Worm (Caenorhabditis elegans) whole organism, late embryonic: Measurements from ENCODE around the gene vps-35.

Experiments
- C08G9.2 ChIP-seq: sonication (generic microtip); optimal IDR thresholded peaks from 2 replicates; lab custom pipeline; 2016; ENCODE audit warnings: mild to moderate bottlenecking, missing genetic modification characterization, moderate library complexity, missing compliant biosample characterization
- C38D4.7 ChIP-seq: fragments of 200-800 bp; sonication (Bioruptor generic); optimal IDR thresholded peaks from 2 replicates; lab custom pipeline; 2018; ENCODE audit warnings: mild to moderate bottlenecking, missing genetic modification characterization, moderate library complexity, missing compliant biosample characterization
- F13H6.1 ChIP-seq: sonication (generic microtip); optimal IDR thresholded peaks from 2 replicates; lab custom pipeline; 2016; ENCODE audit warnings: missing genetic modification characterization, missing compliant biosample characterization
- T23F11.4 ChIP-seq: fragments of 200-800 bp; sonication (Bioruptor generic); optimal IDR thresholded peaks from 2 replicates; lab custom pipeline; 2018; ENCODE audit warnings: mild to moderate bottlenecking, missing genetic modification characterization, missing compliant biosample characterization
- ceh-18 ChIP-seq: sonication (generic microtip); optimal IDR thresholded peaks from 2 replicates; lab custom pipeline; 2016; ENCODE audit warnings: missing genetic modification characterization, missing compliant biosample characterization
- ceh-24 ChIP-seq: sonication (generic microtip); optimal IDR thresholded peaks from 2 replicates; lab custom pipeline; 2016; ENCODE audit warnings: mild to moderate bottlenecking, missing genetic modification characterization, missing compliant biosample characterization
- ceh-30 ChIP-seq: fragments of 150-350 bp; optimal IDR thresholded peaks from 2 replicates; lab custom pipeline; 2014; ENCODE audit warnings: missing biosample characterization, missing genetic modification characterization
- ceh-31 ChIP-seq: sonication (generic microtip); optimal IDR thresholded peaks from 2 replicates; lab custom pipeline; 2016; ENCODE audit warnings: missing genetic modification characterization, missing compliant biosample characterization
- ceh-34 ChIP-seq: sonication (generic microtip); optimal IDR thresholded peaks from 2 replicates; lab custom pipeline; 2016; ENCODE audit warnings: mild to moderate bottlenecking, missing genetic modification characterization, missing compliant biosample characterization
- ceh-45 ChIP-seq: fragments of 200-800 bp; sonication (Bioruptor generic); IDR thresholded peaks from 2 replicates; pipeline ENCODE4 v1.3.6; 2022; ENCODE audit warnings: missing genetic modification reagents, missing genetic modification characterization, missing compliant biosample characterization
- ceh-6 ChIP-seq: fragments of 200-800 bp; sonication (Bioruptor generic); optimal IDR thresholded peaks from 2 replicates; lab custom pipeline; 2018; ENCODE audit warnings: mild to moderate bottlenecking, missing genetic modification characterization, missing compliant biosample characterization
- ceh-9 ChIP-seq: sonication (generic microtip); optimal IDR thresholded peaks from 2 replicates; lab custom pipeline; 2016; ENCODE audit warnings: mild to moderate bottlenecking, missing genetic modification characterization, inconsistent platforms, missing compliant biosample characterization
- dmd-4 ChIP-seq: sonication (generic microtip); optimal IDR thresholded peaks from 2 replicates; lab custom pipeline; 2016; ENCODE audit warnings: borderline replicate concordance, missing genetic modification characterization, missing compliant biosample characterization
- dve-1 ChIP-seq: sonication (generic microtip); optimal IDR thresholded peaks from 2 replicates; lab custom pipeline; 2017; ENCODE audit warnings: antibody characterized with exemption, mild to moderate bottlenecking, missing genetic modification characterization, missing compliant biosample characterization
- elt-2 ChIP-seq: sonication (generic microtip); optimal IDR thresholded peaks from 2 replicates; lab custom pipeline; 2016; ENCODE audit warnings: missing genetic modification reagents, missing genetic modification characterization, missing compliant biosample characterization
- elt-4 ChIP-seq: sonication (generic microtip); optimal IDR thresholded peaks from 2 replicates; lab custom pipeline; 2016; ENCODE audit warnings: missing genetic modification characterization, missing compliant biosample characterization
- fax-1 ChIP-seq: sonication (generic microtip); optimal IDR thresholded peaks from 2 replicates; lab custom pipeline; 2016; ENCODE audit warnings: missing genotype, missing genetic modification characterization, missing compliant biosample characterization
- fkh-6 ChIP-seq: sonication (generic microtip); optimal IDR thresholded peaks from 2 replicates; lab custom pipeline; 2016; ENCODE audit warnings: missing genetic modification characterization, missing compliant biosample characterization
- hlh-13 ChIP-seq: fragments of 200-800 bp; sonication (Bioruptor generic); optimal IDR thresholded peaks from 2 replicates; lab custom pipeline; 2018; ENCODE audit warnings: mild to moderate bottlenecking, missing genetic modification characterization, missing compliant biosample characterization
- hlh-30 ChIP-seq: sonication (generic microtip); optimal IDR thresholded peaks from 2 replicates; lab custom pipeline; 2017; ENCODE audit warnings: antibody characterized with exemption, missing genetic modification characterization, missing compliant biosample characterization; ENCODE audit not compliant: insufficient read depth
- lim-6 ChIP-seq: sonication (generic microtip); optimal IDR thresholded peaks from 2 replicates; lab custom pipeline; 2016; ENCODE audit warnings: missing genetic modification characterization, missing compliant biosample characterization
- lin-11 ChIP-seq: fragments of 200-800 bp; sonication (Bioruptor generic); optimal IDR thresholded peaks from 2 replicates; lab custom pipeline; 2018; ENCODE audit warnings: mild to moderate bottlenecking, missing genetic modification characterization, missing compliant biosample characterization
- madf-2 ChIP-seq: sonication (generic microtip); optimal IDR thresholded peaks from 2 replicates; lab custom pipeline; 2017; ENCODE audit warnings: missing genetic modification characterization, missing compliant biosample characterization
- mec-3 ChIP-seq: sonication (generic microtip); optimal IDR thresholded peaks from 2 replicates; lab custom pipeline; 2016; ENCODE audit warnings: borderline replicate concordance, missing genetic modification characterization, missing compliant biosample characterization
- nhr-11 ChIP-seq: fragments of 150-350 bp; optimal IDR thresholded peaks from 2 replicates; lab custom pipeline; 2014; ENCODE audit warnings: missing biosample characterization, missing genetic modification characterization
- npax-4 ChIP-seq: sonication (generic microtip); optimal IDR thresholded peaks from 2 replicates; lab custom pipeline; 2016; ENCODE audit warnings: missing genetic modification characterization, missing compliant biosample characterization
- pag-3 ChIP-seq: sonication (generic microtip); optimal IDR thresholded peaks from 2 replicates; lab custom pipeline; 2016; ENCODE audit warnings: missing compliant biosample characterization, missing genetic modification characterization, borderline replicate concordance
- pqm-1 ChIP-seq: sonication (generic microtip); optimal IDR thresholded peaks from 2 replicates; lab custom pipeline; 2016; ENCODE audit warnings: missing genetic modification characterization, missing compliant biosample characterization
- sdc-2 ChIP-seq: sonication (generic microtip); optimal IDR thresholded peaks from 2 replicates; lab custom pipeline; 2016; ENCODE audit warnings: missing genotype, missing genetic modification characterization, missing compliant biosample characterization
- sox-2 ChIP-seq: fragments of 200-800 bp; sonication (Bioruptor generic); IDR thresholded peaks from 2 replicates; pipeline ENCODE4 v1.3.6; 2022; ENCODE audit warnings: missing genetic modification reagents, missing genetic modification characterization, missing compliant biosample characterization
- syd-9 ChIP-seq: sonication (generic microtip); optimal IDR thresholded peaks from 2 replicates; lab custom pipeline; 2016; ENCODE audit warnings: mild to moderate bottlenecking, missing genetic modification characterization, moderate library complexity, missing compliant biosample characterization
- tbx-7 ChIP-seq: sonication (generic microtip); optimal IDR thresholded peaks from 2 replicates; lab custom pipeline; 2016; ENCODE audit warnings: missing genotype, missing genetic modification characterization, missing compliant biosample characterization
- ttx-3 ChIP-seq: sonication (generic microtip); optimal IDR thresholded peaks from 2 replicates; lab custom pipeline; 2016; ENCODE audit warnings: missing genetic modification reagents, missing genetic modification characterization, missing compliant biosample characterization
- unc-3 ChIP-seq, 2 experiments: fragments of 200-800 bp in 1 of 2; sonication (Bioruptor generic) in 1 of 2; sonication (generic microtip) in 1 of 2; conservative IDR thresholded peaks in 1 of 2; optimal IDR thresholded peaks in 1 of 2; 2 replicates each; pipeline versions ENCODE4 v1.3.6 to Lab custom; 2016 to 2022; ENCODE audit warnings: missing compliant biosample characterization in 2 of 2, missing genetic modification characterization in 2 of 2, missing genetic modification reagents in 1 of 2
- unc-55 ChIP-seq: sonication (generic microtip); optimal IDR thresholded peaks from 2 replicates; lab custom pipeline; 2017; ENCODE audit warnings: missing biosample characterization, missing genetic modification reagents, missing genetic modification characterization
- unc-86 ChIP-seq: sonication (generic microtip); optimal IDR thresholded peaks from 2 replicates; lab custom pipeline; 2016; ENCODE audit warnings: missing genetic modification characterization, missing compliant biosample characterization
- zip-5 ChIP-seq: sonication (generic microtip); optimal IDR thresholded peaks from 2 replicates; lab custom pipeline; 2016; ENCODE audit warnings: missing genetic modification characterization, missing compliant biosample characterization

vps-35 gene

ce11 chrII:5889417-5890139 lies 18.0 kb upstream of the vps-35 start:
- TF ChIP-seq lim-6 (tag; lab: Kevin White, UChicago), result no peak
- no peak for TF ChIP-seq pqm-1 (tag; lab: Kevin White, UChicago)
- TF ChIP-seq F13H6.1 (tag; lab: Kevin White, UChicago), result no peak
- TF ChIP-seq dmd-4, result no peak
- no peak for TF ChIP-seq lin-11 (tag; lab: Kevin White, UChicago)
- no peak for TF ChIP-seq ceh-6 (GFP tag; lab: Kevin White, UChicago)
- no peak for TF ChIP-seq tbx-7 (tag; lab: Kevin White, UChicago)
- TF ChIP-seq fkh-6 (tag; lab: Kevin White, UChicago), result no peak
- TF ChIP-seq npax-4 (tag; lab: Kevin White, UChicago), result no peak
- no peak for TF ChIP-seq fax-1 (tag; lab: Kevin White, UChicago)
- TF ChIP-seq ceh-30 (tag; lab: Kevin White, UChicago), result no peak
- no peak for TF ChIP-seq unc-3 (GFP tag; conservative IDR thresholded peaks at IDR 0.05; lab: Robert Waterston, UW)
- no peak for TF ChIP-seq unc-3 (tag; optimal IDR thresholded peaks at IDR 0.05; lab: Kevin White, UChicago)
- no peak for TF ChIP-seq ceh-45 (GFP tag; lab: Robert Waterston, UW)
- no peak for TF ChIP-seq unc-55
- no peak for TF ChIP-seq madf-2 (tag; lab: Kevin White, UChicago)
- TF ChIP-seq T23F11.4 (GFP tag; lab: Kevin White, UChicago), result no peak
- TF ChIP-seq ttx-3 (tag; lab: Kevin White, UChicago), result no peak
- no peak for TF ChIP-seq ceh-31
- no peak for TF ChIP-seq hlh-13 (GFP tag; lab: Kevin White, UChicago)
- TF ChIP-seq ceh-24 (tag; lab: Kevin White, UChicago), result no peak
- TF ChIP-seq, all 69 proteins: peak for 0

- TF ChIP-seq ceh-30 (tag; lab: Kevin White, UChicago) (no peak), T23F11.4 (GFP tag; lab: Kevin White, UChicago) (no peak), C08G9.2 (tag; lab: Kevin White, UChicago) (no peak), ceh-6 (GFP tag; lab: Kevin White, UChicago) (no peak), ceh-34 (tag; lab: Kevin White, UChicago) (no peak), pag-3 (tag; lab: Kevin White, UChicago) (no peak), ceh-9 (tag; lab: Kevin White, UChicago) (no peak), syd-9 (tag; lab: Kevin White, UChicago) (no peak), zip-5 (tag; lab: Kevin White, UChicago) (no peak), C38D4.7 (GFP tag; lab: Kevin White, UChicago) (no peak), mec-3 (tag; lab: Kevin White, UChicago) (no peak), hlh-30 (tag; lab: Kevin White, UChicago) (no peak), dve-1 (tag; lab: Kevin White, UChicago) (no peak), nhr-11 (tag; lab: Kevin White, UChicago) (no peak), sdc-2 (tag; lab: Kevin White, UChicago) (no peak), elt-2 (tag; lab: Kevin White, UChicago) (no peak)
Measured at ce11 chrII:5892813-5893212, 14.8 kb upstream of the vps-35 start.

- TF ChIP-seq ceh-9 (tag; lab: Kevin White, UChicago), result no peak
- TF ChIP-seq unc-3 (GFP tag; conservative IDR thresholded peaks at IDR 0.05; lab: Robert Waterston, UW), result no peak
- no peak for TF ChIP-seq unc-3 (tag; optimal IDR thresholded peaks at IDR 0.05; lab: Kevin White, UChicago)
- TF ChIP-seq dve-1 (tag; lab: Kevin White, UChicago), result no peak
- TF ChIP-seq elt-4 (tag; lab: Kevin White, UChicago), result no peak
- TF ChIP-seq ceh-18 (tag; lab: Kevin White, UChicago), result no peak
- TF ChIP-seq unc-86 (tag; lab: Kevin White, UChicago), result no peak
- no peak for TF ChIP-seq sox-2 (GFP tag; lab: Robert Waterston, UW)
- no peak for TF ChIP-seq pag-3 (tag; lab: Kevin White, UChicago)
- TF ChIP-seq, all 69 proteins: peak for 0
Measured at ce11 chrII:5895870-5896269, 11.7 kb upstream of the vps-35 start, which contains the start of gene F59G1.4. F59G1.4 (plus strand) TSS chrII:5896170.
